Worm (Caenorhabditis elegans) whole organism, L1 larva: ENCODE measurements around the gene M176.11.

Source experiments
- ama-1 ChIP-seq: fragments of 150-350 bp; optimal IDR thresholded peaks from 2 replicates; lab custom pipeline; 2014
- fkh-10 ChIP-seq: sonication (generic microtip); optimal IDR thresholded peaks from 2 replicates; lab custom pipeline; 2017; ENCODE audit warnings: missing biosample characterization, missing genetic modification reagents, missing genetic modification characterization
- irx-1 ChIP-seq: sonication (generic microtip); optimal IDR thresholded peaks from 2 replicates; lab custom pipeline; 2016; ENCODE audit warnings: missing genetic modification characterization, missing compliant biosample characterization
- mab-9 ChIP-seq: fragments of 200-800 bp; sonication (Bioruptor generic); IDR thresholded peaks from 2 replicates; pipeline ENCODE4 v1.3.6; 2022; ENCODE audit warnings: missing genetic modification reagents, missing genetic modification characterization, missing compliant biosample characterization
- nhr-11 ChIP-seq: fragments of 150-350 bp; optimal IDR thresholded peaks from 2 replicates; lab custom pipeline; 2014; ENCODE audit warnings: missing biosample characterization, missing genetic modification characterization
- snpc-4 ChIP-seq: fragments of 150-350 bp; optimal IDR thresholded peaks from 2 replicates; lab custom pipeline; 2014; ENCODE audit warnings: missing biosample characterization, missing genetic modification characterization
- snu-23 ChIP-seq: sonication (generic microtip); optimal IDR thresholded peaks from 2 replicates; lab custom pipeline; 2016; ENCODE audit warnings: missing genetic modification characterization, missing compliant biosample characterization
- tbx-2 ChIP-seq: sonication (generic microtip); optimal IDR thresholded peaks from 2 replicates; lab custom pipeline; 2016; ENCODE audit warnings: missing genetic modification characterization, missing compliant biosample characterization
- unc-62 ChIP-seq: fragments of 150-350 bp; optimal IDR thresholded peaks from 2 replicates; lab custom pipeline; 2014; ENCODE audit warnings: missing biosample characterization, missing genetic modification reagents, missing genetic modification characterization
- ztf-11 ChIP-seq, 2 experiments: sonication (generic microtip); optimal IDR thresholded peaks; 2 replicates each; lab custom pipeline; 2016 to 2017; ENCODE audit warnings: missing genetic modification characterization in 2 of 2, missing biosample characterization in 1 of 2, missing compliant biosample characterization in 1 of 2

DNA sequence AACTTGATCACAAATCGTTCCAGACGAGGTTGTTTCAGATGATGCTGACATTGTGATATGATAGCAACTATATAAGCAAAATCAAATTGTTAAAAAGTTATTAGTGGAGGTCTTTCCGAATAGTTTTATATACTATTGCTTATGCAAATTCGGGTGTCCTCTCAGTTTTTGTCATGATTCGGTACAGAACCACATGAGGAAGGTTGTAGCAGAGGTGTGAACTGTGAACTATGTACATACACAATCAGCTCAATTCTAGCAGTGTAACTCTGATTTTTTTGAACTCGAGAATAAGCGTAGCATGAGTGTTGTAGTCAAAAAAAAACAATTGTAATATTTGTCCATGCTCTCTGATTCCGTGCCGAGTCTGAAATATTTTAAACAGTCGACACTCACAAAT lies 19.0 kb upstream of the M176.11 start, which contains the start of gene Y51B9A.6:
- TF ChIP-seq snu-23, result no peak
- TF ChIP-seq mab-9, result no peak
- TF ChIP-seq unc-62, result no peak
- no peak for TF ChIP-seq tbx-2 (tag; lab: Kevin White, UChicago)
- TF ChIP-seq irx-1, result no peak
- no peak for TF ChIP-seq ztf-11 (tag; optimal IDR thresholded peaks at IDR 0.05; lab: Kevin White, UChicago)
- TF ChIP-seq fkh-10 (GFP tag; lab: Kevin White, UChicago), result no peak
- no peak for TF ChIP-seq ama-1 (lab: Kevin White, UChicago)
- TF ChIP-seq nhr-11 (tag; lab: Kevin White, UChicago), result no peak
- no peak for TF ChIP-seq snpc-4 (tag; lab: Kevin White, UChicago)
